Worm (Caenorhabditis elegans) whole organism, late embryonic: Measurements from ENCODE around the gene adss-1.

ENCODE experiments used
- C38D4.7 ChIP-seq: fragments of 200-800 bp; sonication (Bioruptor generic); optimal IDR thresholded peaks from 2 replicates; lab custom pipeline; 2018; ENCODE audit warnings: mild to moderate bottlenecking, missing genetic modification characterization, moderate library complexity, missing compliant biosample characterization
- ama-1 ChIP-seq: fragments of 150-350 bp; optimal IDR thresholded peaks from 2 replicates; lab custom pipeline; 2014
- ceh-9 ChIP-seq: sonication (generic microtip); optimal IDR thresholded peaks from 2 replicates; lab custom pipeline; 2016; ENCODE audit warnings: mild to moderate bottlenecking, missing genetic modification characterization, inconsistent platforms, missing compliant biosample characterization
- dve-1 ChIP-seq: sonication (generic microtip); optimal IDR thresholded peaks from 2 replicates; lab custom pipeline; 2017; ENCODE audit warnings: antibody characterized with exemption, mild to moderate bottlenecking, missing genetic modification characterization, missing compliant biosample characterization
- elt-4 ChIP-seq: sonication (generic microtip); optimal IDR thresholded peaks from 2 replicates; lab custom pipeline; 2016; ENCODE audit warnings: missing genetic modification characterization, missing compliant biosample characterization
- hlh-8 ChIP-seq: sonication (generic microtip); optimal IDR thresholded peaks from 2 replicates; lab custom pipeline; 2016; ENCODE audit warnings: missing genotype, missing genetic modification characterization, missing compliant biosample characterization
- lim-6 ChIP-seq: sonication (generic microtip); optimal IDR thresholded peaks from 2 replicates; lab custom pipeline; 2016; ENCODE audit warnings: missing genetic modification characterization, missing compliant biosample characterization
- nfya-1 ChIP-seq: sonication (generic microtip); optimal IDR thresholded peaks from 2 replicates; lab custom pipeline; 2017; ENCODE audit warnings: missing genetic modification characterization, mild to moderate bottlenecking, missing compliant biosample characterization, antibody characterized with exemption, moderate library complexity
- nhr-11 ChIP-seq: fragments of 150-350 bp; optimal IDR thresholded peaks from 2 replicates; lab custom pipeline; 2014; ENCODE audit warnings: missing biosample characterization, missing genetic modification characterization
- odd-2 ChIP-seq: sonication (generic microtip); optimal IDR thresholded peaks from 2 replicates; lab custom pipeline; 2017; ENCODE audit warnings: antibody characterized with exemption, mild to moderate bottlenecking, missing genetic modification characterization, missing compliant biosample characterization
- pqm-1 ChIP-seq: sonication (generic microtip); optimal IDR thresholded peaks from 2 replicates; lab custom pipeline; 2016; ENCODE audit warnings: missing genetic modification characterization, missing compliant biosample characterization
- sox-4 ChIP-seq: sonication (generic microtip); optimal IDR thresholded peaks from 2 replicates; lab custom pipeline; 2017; ENCODE audit warnings: mild to moderate bottlenecking, missing genetic modification characterization, inconsistent platforms, missing compliant biosample characterization
- unc-55 ChIP-seq: sonication (generic microtip); optimal IDR thresholded peaks from 2 replicates; lab custom pipeline; 2017; ENCODE audit warnings: missing biosample characterization, missing genetic modification reagents, missing genetic modification characterization
- ztf-16 ChIP-seq: sonication (generic microtip); optimal IDR thresholded peaks from 2 replicates; lab custom pipeline; 2017; ENCODE audit warnings: missing genetic modification characterization, missing compliant biosample characterization

ce11 chrV:4860525-4860924, 37.3 kb upstream of the adss-1 start:
- TF ChIP-seq nfya-1 (peak; percentile 43), nhr-11 (tag; lab: Kevin White, UChicago) (no peak), ceh-9 (no peak), lim-6 (no peak), sox-4 (tag; lab: Kevin White, UChicago) (no peak), C38D4.7 (GFP tag; lab: Kevin White, UChicago) (no peak), unc-55 (GFP tag; lab: Kevin White, UChicago) (peak; percentile 39), ama-1 (lab: Kevin White, UChicago) (no peak), hlh-8 (no peak), dve-1 (no peak), ztf-16 (tag; lab: Kevin White, UChicago) (no peak), elt-4 (no peak), odd-2 (tag; lab: Kevin White, UChicago) (no peak), pqm-1 (tag; lab: Kevin White, UChicago) (no peak)
